Fruit fly (Drosophila melanogaster) whole organism: ENCODE measurements around the gene intr.

Source experiments
- EcR ChIP-seq, 2 experiments: fragments of >200 bp; optimal IDR thresholded peaks; 2 replicates each; lab custom pipeline; 2017; ENCODE audit warnings: missing biosample characterization in 2 of 2, missing genetic modification characterization in 2 of 2, missing genetic modification reagents in 2 of 2
- pan ChIP-seq: fragments of >200 bp; optimal IDR thresholded peaks from 2 replicates; lab custom pipeline; 2017
- psq ChIP-seq: fragments of >200 bp; optimal IDR thresholded peaks from 2 replicates; lab custom pipeline; 2017
- usp ChIP-seq: fragments of >200 bp; optimal IDR thresholded peaks from 2 replicates; lab custom pipeline; 2017; ENCODE audit warnings: missing biosample characterization, missing genetic modification characterization, mixed read lengths

DNA sequence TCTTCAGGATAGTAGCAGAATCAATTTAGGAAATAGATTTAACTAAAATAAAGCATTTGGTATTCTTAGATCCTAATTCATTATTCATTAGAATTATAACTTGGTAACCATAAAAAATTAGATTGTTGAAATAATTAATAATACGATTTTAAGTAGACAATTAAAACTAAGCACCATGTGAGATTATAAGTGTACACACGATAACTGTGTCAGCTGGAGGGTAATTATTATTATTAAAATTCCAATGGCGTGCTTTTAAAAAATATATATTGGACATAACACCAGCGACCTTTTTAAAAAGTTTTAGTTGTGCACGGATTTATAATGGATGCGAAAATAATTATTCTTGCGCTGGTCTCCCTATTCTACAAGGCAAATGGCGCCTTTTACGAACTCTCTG is 16.1 kb downstream of the intr start, which contains the start of gene CheB98a:
- TF ChIP-seq psq (lab: Kevin White, UChicago) (no peak), EcR (GFP tag; optimal IDR thresholded peaks at IDR 0.05; lab: Kevin White, UChicago) (no peak), pan (lab: Kevin White, UChicago) (no peak), usp (GFP tag; lab: Kevin White, UChicago) (no peak)
